Worm (Caenorhabditis elegans) whole organism, L2 larva: ENCODE data around the gene srh-127.

Experiments
- C34F6.9 ChIP-seq: fragments of 150-350 bp; optimal IDR thresholded peaks from 2 replicates; lab custom pipeline; 2014; ENCODE audit warnings: missing biosample characterization, missing genetic modification characterization
- F13H6.1 ChIP-seq: sonication (generic microtip); optimal IDR thresholded peaks from 2 replicates; lab custom pipeline; 2016; ENCODE audit warnings: missing genetic modification characterization, missing compliant biosample characterization
- R02D3.7 ChIP-seq: fragments of 150-350 bp; optimal IDR thresholded peaks from 2 replicates; lab custom pipeline; 2014; ENCODE audit warnings: missing biosample characterization, missing genetic modification characterization
- alr-1 ChIP-seq: fragments of 150-350 bp; optimal IDR thresholded peaks from 2 replicates; lab custom pipeline; 2014; ENCODE audit warnings: missing biosample characterization, missing genetic modification characterization
- aly-2 ChIP-seq: fragments of 150-350 bp; optimal IDR thresholded peaks from 2 replicates; lab custom pipeline; 2014; ENCODE audit warnings: missing biosample characterization, missing genetic modification characterization
- blmp-1 ChIP-seq: sonication (generic microtip); optimal IDR thresholded peaks from 2 replicates; lab custom pipeline; 2017; ENCODE audit warnings: missing genetic modification characterization, mild to moderate bottlenecking, missing compliant biosample characterization, antibody characterized with exemption, moderate library complexity; ENCODE audit not compliant: insufficient read depth
- ceh-16 ChIP-seq: fragments of 150-350 bp; optimal IDR thresholded peaks from 2 replicates; lab custom pipeline; 2014; ENCODE audit warnings: missing biosample characterization, missing genetic modification characterization
- ceh-82 ChIP-seq: fragments of 150-350 bp; optimal IDR thresholded peaks from 2 replicates; lab custom pipeline; 2014; ENCODE audit warnings: missing biosample characterization, missing genetic modification characterization
- dmd-4 ChIP-seq: sonication (generic microtip); optimal IDR thresholded peaks from 2 replicates; lab custom pipeline; 2017; ENCODE audit warnings: missing biosample characterization, missing genetic modification characterization
- egl-27 ChIP-seq: sonication (generic microtip); optimal IDR thresholded peaks from 3 replicates; lab custom pipeline; 2017; ENCODE audit warnings: missing biosample characterization, missing genetic modification reagents, missing genetic modification characterization
- fos-1 ChIP-seq: fragments of 150-350 bp; optimal IDR thresholded peaks from 2 replicates; lab custom pipeline; 2014; ENCODE audit warnings: missing biosample characterization, missing genetic modification characterization
- gmeb-1 ChIP-seq: fragments of 150-350 bp; optimal IDR thresholded peaks from 2 replicates; lab custom pipeline; 2014; ENCODE audit warnings: missing biosample characterization, missing genetic modification characterization
- lin-11 ChIP-seq: fragments of 150-350 bp; sonication (generic microtip); optimal IDR thresholded peaks from 2 replicates; lab custom pipeline; 2014; ENCODE audit warnings: missing biosample characterization, missing genetic modification characterization, inconsistent platforms, mixed read lengths
- lin-39 ChIP-seq: fragments of 150-350 bp; optimal IDR thresholded peaks from 2 replicates; lab custom pipeline; 2014; ENCODE audit warnings: missing biosample characterization, missing genetic modification reagents, missing genetic modification characterization
- lsy-2 ChIP-seq, 2 experiments: fragments of 150-350 bp in 1 of 2; sonication (generic microtip) in 1 of 2; optimal IDR thresholded peaks; 2 replicates each; lab custom pipeline; 2014 to 2017; ENCODE audit warnings: missing biosample characterization in 2 of 2, missing genetic modification characterization in 2 of 2
- mbf-1 ChIP-seq: sonication (generic microtip); optimal IDR thresholded peaks from 2 replicates; lab custom pipeline; 2017; ENCODE audit warnings: missing biosample characterization, missing genetic modification characterization
- nhr-10 ChIP-seq: sonication (generic microtip); optimal IDR thresholded peaks from 2 replicates; lab custom pipeline; 2017; ENCODE audit warnings: missing biosample characterization, missing genetic modification characterization
- nhr-6 ChIP-seq: fragments of 150-350 bp; optimal IDR thresholded peaks from 2 replicates; lab custom pipeline; 2014; ENCODE audit warnings: missing biosample characterization, missing genetic modification characterization
- nhr-77 ChIP-seq: fragments of 150-350 bp; optimal IDR thresholded peaks from 2 replicates; lab custom pipeline; 2014; ENCODE audit warnings: missing biosample characterization, missing genetic modification characterization
- peb-1 ChIP-seq: fragments of 150-350 bp; optimal IDR thresholded peaks from 2 replicates; lab custom pipeline; 2014; ENCODE audit warnings: missing biosample characterization, missing genetic modification characterization
- sem-4 ChIP-seq: fragments of 150-350 bp; optimal IDR thresholded peaks from 2 replicates; lab custom pipeline; 2014; ENCODE audit warnings: missing biosample characterization, missing genetic modification reagents, missing genetic modification characterization
- sma-3 ChIP-seq: sonication (generic microtip); optimal IDR thresholded peaks from 2 replicates; lab custom pipeline; 2016; ENCODE audit warnings: missing genetic modification reagents, missing genetic modification characterization, missing compliant biosample characterization
- snpc-4 ChIP-seq: fragments of 150-350 bp; optimal IDR thresholded peaks from 2 replicates; lab custom pipeline; 2014; ENCODE audit warnings: missing biosample characterization, missing genetic modification characterization
- unc-39 ChIP-seq: fragments of 150-350 bp; optimal IDR thresholded peaks from 2 replicates; lab custom pipeline; 2014; ENCODE audit warnings: missing biosample characterization, missing genetic modification characterization
- unc-55 ChIP-seq: fragments of 150-350 bp; sonication (generic microtip); optimal IDR thresholded peaks from 3 replicates; lab custom pipeline; 2014; ENCODE audit warnings: missing biosample characterization, missing genetic modification reagents, missing genetic modification characterization
- unc-62 ChIP-seq: fragments of 150-350 bp; optimal IDR thresholded peaks from 2 replicates; lab custom pipeline; 2014; ENCODE audit warnings: missing biosample characterization, missing genetic modification reagents, missing genetic modification characterization
- zag-1 ChIP-seq: fragments of 150-350 bp; optimal IDR thresholded peaks from 2 replicates; lab custom pipeline; 2014; ENCODE audit warnings: missing biosample characterization, missing genetic modification characterization
- ztf-1 ChIP-seq: fragments of 200-800 bp; sonication (Bioruptor generic); conservative IDR thresholded peaks from 2 replicates; pipeline ENCODE4 v1.3.6; 2022; ENCODE audit warnings: missing genetic modification characterization, missing compliant biosample characterization
- ztf-11 ChIP-seq: sonication (generic microtip); optimal IDR thresholded peaks from 2 replicates; lab custom pipeline; 2017; ENCODE audit warnings: missing biosample characterization, missing genetic modification characterization
- ztf-4 ChIP-seq: fragments of 150-350 bp; optimal IDR thresholded peaks from 2 replicates; lab custom pipeline; 2014; ENCODE audit warnings: missing biosample characterization, missing genetic modification characterization

srh-127 gene

ce11 chrV:2875422-2875821, 17.7 kb upstream of the srh-127 start, which contains the start of gene folt-2:
Gene folt-2 (minus strand): TSS chrV:2875600.
- TF ChIP-seq ztf-1 (GFP tag; lab: Robert Waterston, UW): no peak
- no peak for TF ChIP-seq mbf-1 (tag; lab: Kevin White, UChicago)
- TF ChIP-seq fos-1 (tag; lab: Kevin White, UChicago): peak; percentile 60
- TF ChIP-seq, all 48 proteins: peak for 1

ce11 chrV:2876188-2876831, 16.8 kb upstream of the srh-127 start:
- no peak for TF ChIP-seq zag-1 (tag; lab: Kevin White, UChicago)
- no peak for TF ChIP-seq ceh-16
- TF ChIP-seq unc-55 (GFP tag; lab: Kevin White, UChicago): no peak

ce11 chrV:2877509-2877908, 15.6 kb upstream of the srh-127 start, which contains the start of gene F37B4.10:
Gene F37B4.10 (minus strand): TSS chrV:2877609.
- peak; percentile 32 for TF ChIP-seq unc-55 (GFP tag; lab: Kevin White, UChicago)
- TF ChIP-seq egl-27 (tag; lab: Kevin White, UChicago): no peak

ce11 chrV:2879801-2880200, 13.3 kb upstream of the srh-127 start, which contains the start of gene str-39:
Gene str-39 (minus strand): TSS chrV:2879901.
- TF ChIP-seq blmp-1 (tag; lab: Kevin White, UChicago): no peak
- no peak for TF ChIP-seq unc-39 (tag; lab: Kevin White, UChicago)
- no peak for TF ChIP-seq sma-3 (GFP tag; lab: Kevin White, UChicago)
- no peak for TF ChIP-seq mbf-1 (tag; lab: Kevin White, UChicago)
- no peak for TF ChIP-seq gmeb-1 (tag; lab: Kevin White, UChicago)

ce11 chrV:2880356-2880755, 12.7 kb upstream of the srh-127 start:
- TF ChIP-seq mbf-1 (tag; lab: Kevin White, UChicago): no peak
- no peak for TF ChIP-seq zag-1 (tag; lab: Kevin White, UChicago)
- no peak for TF ChIP-seq sem-4 (tag; lab: Kevin White, UChicago)
- TF ChIP-seq lin-11 (tag; lab: Kevin White, UChicago): no peak
- TF ChIP-seq unc-39 (tag; lab: Kevin White, UChicago): no peak
- no peak for TF ChIP-seq lsy-2 (tag; optimal IDR thresholded peaks at IDR 0.05; lab: Kevin White, UChicago)
- TF ChIP-seq fos-1 (tag; lab: Kevin White, UChicago): peak; percentile 82
- no peak for TF ChIP-seq peb-1 (tag; lab: Kevin White, UChicago)
- TF ChIP-seq alr-1 (tag; lab: Kevin White, UChicago): no peak
- peak; percentile 31 for TF ChIP-seq gmeb-1 (tag; lab: Kevin White, UChicago)
- TF ChIP-seq nhr-6 (tag; lab: Kevin White, UChicago): no peak
- no peak for TF ChIP-seq lin-39 (tag; lab: Kevin White, UChicago)
- TF ChIP-seq C34F6.9 (tag; lab: Kevin White, UChicago): no peak
- TF ChIP-seq ceh-16: no peak
- no peak for TF ChIP-seq dmd-4

ce11 chrV:2881016-2881415, 12.1 kb upstream of the srh-127 start, which contains the start of gene ifc-1:
Gene ifc-1 (plus strand): TSS chrV:2881393.
- TF ChIP-seq snpc-4 (tag; lab: Kevin White, UChicago) (no peak), ztf-4 (tag; lab: Kevin White, UChicago) (no peak), ztf-11 (tag; lab: Kevin White, UChicago) (no peak), fos-1 (tag; lab: Kevin White, UChicago) (peak; percentile 34), ceh-16 (no peak)

ce11 chrV:2881565-2881964, 11.5 kb upstream of the srh-127 start:
- TF ChIP-seq unc-39 (tag; lab: Kevin White, UChicago) (no peak), fos-1 (tag; lab: Kevin White, UChicago) (no peak), dmd-4 (no peak)
- TF ChIP-seq, all 48 proteins: peak for 0

ce11 chrV:2883097-2883496, 10.0 kb upstream of the srh-127 start:
- TF ChIP-seq unc-55 (GFP tag; lab: Kevin White, UChicago): no peak
- no peak for TF ChIP-seq lin-11 (tag; lab: Kevin White, UChicago)
- TF ChIP-seq aly-2 (tag; lab: Kevin White, UChicago): no peak
- TF ChIP-seq unc-62 (GFP tag; lab: Kevin White, UChicago): no peak
- TF ChIP-seq nhr-10 (tag; lab: Kevin White, UChicago): no peak
- TF ChIP-seq zag-1 (tag; lab: Kevin White, UChicago): no peak
- TF ChIP-seq lin-39 (tag; lab: Kevin White, UChicago): no peak
- no peak for TF ChIP-seq F13H6.1 (tag; lab: Kevin White, UChicago)
- no peak for TF ChIP-seq fos-1 (tag; lab: Kevin White, UChicago)
- TF ChIP-seq R02D3.7 (tag; lab: Kevin White, UChicago): no peak
- TF ChIP-seq ztf-11 (tag; lab: Kevin White, UChicago): no peak
- no peak for TF ChIP-seq ceh-82
- no peak for TF ChIP-seq nhr-77
- no peak for TF ChIP-seq dmd-4
